Fruit fly (Drosophila melanogaster) whole organism: ENCODE results near the gene CG43391.

Experiments
- CG8478 ChIP-seq: fragments of >200 bp; optimal IDR thresholded peaks from 2 replicates; lab custom pipeline; 2018; ENCODE audit warnings: inconsistent platforms
- EcR ChIP-seq, 2 experiments: fragments of >200 bp; optimal IDR thresholded peaks; 2 replicates each; lab custom pipeline; 2017; ENCODE audit warnings: missing biosample characterization in 2 of 2, missing genetic modification characterization in 2 of 2, missing genetic modification reagents in 2 of 2
- pan ChIP-seq: fragments of >200 bp; optimal IDR thresholded peaks from 2 replicates; lab custom pipeline; 2017
- psq ChIP-seq: fragments of >200 bp; optimal IDR thresholded peaks from 2 replicates; lab custom pipeline; 2017

dm6 chr3L:11596585-11597252, 15.9 kb upstream of the CG43391 start, which contains the start of gene CG7368:
- TF ChIP-seq pan (no peak), EcR (GFP tag; optimal IDR thresholded peaks at IDR 0.05; lab: Kevin White, UChicago) (no peak), CG8478 (lab: Kevin White, UChicago) (no peak), psq (lab: Kevin White, UChicago) (no peak)
